Fruit fly (Drosophila melanogaster) whole organism, embryonic: ENCODE data around the gene Trf.

Experiments used
- Awh ChIP-seq: fragments of 200-800 bp; sonication (Bioruptor generic); IDR thresholded peaks from 2 replicates; pipeline ENCODE4, ENCODE4 v1.3.6; 2022; ENCODE audit warnings: missing biosample characterization, missing genetic modification characterization
- CG10209 ChIP-seq: fragments of 200-800 bp; sonication (Bioruptor generic); optimal IDR thresholded peaks from 3 replicates; lab custom pipeline; 2017; ENCODE audit warnings: missing biosample characterization, mild to moderate bottlenecking, missing genetic modification characterization, missing genetic modification reagents
- CG1024 ChIP-seq: fragments of 200-800 bp; sonication (Bioruptor generic); IDR thresholded peaks from 2 replicates; pipeline ENCODE4 v1.3.6; 2022; ENCODE audit warnings: missing biosample characterization, missing genetic modification characterization
- CG10321 ChIP-seq: fragments of 200-800 bp; sonication (Bioruptor generic); IDR thresholded peaks from 2 replicates; pipeline ENCODE4 v1.3.6; 2022; ENCODE audit warnings: missing biosample characterization, missing genetic modification characterization
- CG11398 ChIP-seq: fragments of 200-800 bp; sonication (Bioruptor generic); optimal IDR thresholded peaks from 2 replicates; lab custom pipeline; 2016; ENCODE audit warnings: missing biosample characterization, missing genetic modification characterization
- CG11723 ChIP-seq: fragments of 200-800 bp; sonication (Bioruptor generic); optimal IDR thresholded peaks from 2 replicates; lab custom pipeline; 2017; ENCODE audit warnings: missing biosample characterization, mild to moderate bottlenecking, missing genetic modification characterization
- CG12104 ChIP-seq: fragments of 200-800 bp; sonication (Bioruptor generic); optimal IDR thresholded peaks from 3 replicates; lab custom pipeline; 2016; ENCODE audit warnings: missing biosample characterization, missing genetic modification characterization
- CG12769 ChIP-seq: fragments of 200-800 bp; sonication (Bioruptor generic); optimal IDR thresholded peaks from 2 replicates; lab custom pipeline; 2019; ENCODE audit warnings: missing biosample characterization, mild to moderate bottlenecking, missing genetic modification characterization, moderate library complexity
- CG13296 ChIP-seq: fragments of 200-800 bp; sonication (Bioruptor generic); optimal IDR thresholded peaks from 3 replicates; lab custom pipeline; 2018; ENCODE audit warnings: missing biosample characterization, mild to moderate bottlenecking, missing genetic modification characterization
- CG13424 ChIP-seq: fragments of 200-800 bp; sonication (Bioruptor generic); optimal IDR thresholded peaks from 2 replicates; lab custom pipeline; 2019; ENCODE audit warnings: missing biosample characterization, mild to moderate bottlenecking, missing genetic modification characterization, moderate library complexity
- CG14441 ChIP-seq: fragments of 200-800 bp; sonication (Bioruptor generic); IDR thresholded peaks from 2 replicates; pipeline ENCODE4 v1.3.6; 2022; ENCODE audit warnings: missing biosample characterization, missing genetic modification characterization
- CG15696 ChIP-seq: fragments of 200-800 bp; sonication (Bioruptor generic); optimal IDR thresholded peaks from 2 replicates; lab custom pipeline; 2019; ENCODE audit warnings: missing biosample characterization, mild to moderate bottlenecking, missing genetic modification characterization, moderate library complexity
- CG16863 ChIP-seq: fragments of 200-800 bp; sonication (Bioruptor generic); optimal IDR thresholded peaks from 3 replicates; lab custom pipeline; 2016; ENCODE audit warnings: missing biosample characterization, missing genetic modification characterization
- CG17385 ChIP-seq: fragments of 200-800 bp; sonication (Bioruptor generic); optimal IDR thresholded peaks from 3 replicates; lab custom pipeline; 2018; ENCODE audit warnings: missing biosample characterization, mild to moderate bottlenecking, missing genetic modification characterization
- CG17568 ChIP-seq: fragments of 200-800 bp; sonication (Bioruptor generic); optimal IDR thresholded peaks from 2 replicates; lab custom pipeline; 2018; ENCODE audit warnings: missing biosample characterization, mild to moderate bottlenecking, missing genetic modification characterization, moderate library complexity
- CG18476 ChIP-seq: fragments of 200-800 bp; sonication (Bioruptor generic); optimal IDR thresholded peaks from 2 replicates; lab custom pipeline; 2016; ENCODE audit warnings: missing biosample characterization, mild to moderate bottlenecking, missing genetic modification characterization
- CG18619 ChIP-seq: fragments of 200-800 bp; sonication (Bioruptor generic); optimal IDR thresholded peaks from 3 replicates; lab custom pipeline; 2017; ENCODE audit warnings: missing biosample characterization, mild to moderate bottlenecking, missing genetic modification characterization
- CG18764 ChIP-seq: fragments of 200-800 bp; sonication (Bioruptor generic); optimal IDR thresholded peaks from 3 replicates; lab custom pipeline; 2016; ENCODE audit warnings: missing biosample characterization, missing genetic modification characterization
- CG2678 ChIP-seq: fragments of 200-800 bp; sonication (Bioruptor generic); optimal IDR thresholded peaks from 3 replicates; lab custom pipeline; 2019; ENCODE audit warnings: missing biosample characterization, mild to moderate bottlenecking, missing genetic modification characterization, moderate library complexity
- CG2875 ChIP-seq: fragments of 200-800 bp; sonication (Bioruptor generic); optimal IDR thresholded peaks from 2 replicates; lab custom pipeline; 2017; ENCODE audit warnings: missing biosample characterization, mild to moderate bottlenecking, missing genetic modification characterization, missing genetic modification reagents
- CG32532 ChIP-seq: fragments of 200-800 bp; sonication (Bioruptor generic); IDR thresholded peaks from 2 replicates; pipeline ENCODE4 v1.3.6; 2022; ENCODE audit warnings: missing biosample characterization, missing genetic modification characterization
- CG32767 ChIP-seq: fragments of 200-800 bp; sonication (Bioruptor generic); IDR thresholded peaks from 2 replicates; pipeline ENCODE4 v1.3.6; 2022; ENCODE audit warnings: missing biosample characterization, missing genetic modification characterization
- CG3847 ChIP-seq: fragments of 200-800 bp; sonication (Bioruptor generic); IDR thresholded peaks from 2 replicates; pipeline ENCODE4 v1.3.6; 2022; ENCODE audit warnings: missing biosample characterization, missing genetic modification characterization
- CG7372 ChIP-seq: fragments of 200-800 bp; sonication (Bioruptor generic); IDR thresholded peaks from 2 replicates; pipeline ENCODE4 v1.3.6; 2022; ENCODE audit warnings: missing biosample characterization, missing genetic modification characterization
- CG7556 ChIP-seq: fragments of 200-800 bp; sonication (Bioruptor generic); optimal IDR thresholded peaks from 2 replicates; lab custom pipeline; 2017; ENCODE audit warnings: missing biosample characterization, mild to moderate bottlenecking, missing genetic modification characterization
- CG9817 ChIP-seq: fragments of 200-800 bp; sonication (Bioruptor generic); optimal IDR thresholded peaks from 2 replicates; lab custom pipeline; 2018; ENCODE audit warnings: missing biosample characterization, mild to moderate bottlenecking, missing genetic modification characterization, moderate library complexity
- CG9932 ChIP-seq: fragments of 200-800 bp; sonication (Bioruptor generic); IDR thresholded peaks from 2 replicates; pipeline ENCODE4 v1.3.6; 2022; ENCODE audit warnings: missing biosample characterization, missing genetic modification characterization
- Chrac-16 ChIP-seq: fragments of 200-800 bp; sonication (Bioruptor generic); optimal IDR thresholded peaks from 3 replicates; lab custom pipeline; 2016; ENCODE audit warnings: missing biosample characterization, missing genetic modification characterization
- ERR ChIP-seq: fragments of 200-800 bp; sonication (Bioruptor generic); optimal IDR thresholded peaks from 2 replicates; lab custom pipeline; 2016; ENCODE audit warnings: missing biosample characterization, missing genetic modification characterization
- Ets65A ChIP-seq: fragments of 200-800 bp; sonication (Bioruptor generic); peaks from one replicate; lab custom pipeline; 2016; ENCODE audit warnings: missing biosample characterization, missing genetic modification characterization
- Fer2 ChIP-seq: fragments of 200-800 bp; sonication (Bioruptor generic); optimal IDR thresholded peaks from 2 replicates; lab custom pipeline; 2018; ENCODE audit warnings: missing biosample characterization, mild to moderate bottlenecking, missing genetic modification characterization, moderate library complexity
- HLH3B ChIP-seq: fragments of 200-800 bp; sonication (Bioruptor generic); IDR thresholded peaks from 2 replicates; pipeline ENCODE4 v1.3.6; 2022; ENCODE audit warnings: missing biosample characterization, missing genetic modification characterization
- Hmr ChIP-seq: fragments of 200-800 bp; sonication (Bioruptor generic); optimal IDR thresholded peaks from 3 replicates; lab custom pipeline; 2017; ENCODE audit warnings: mild to moderate bottlenecking, missing biosample characterization, missing genetic modification reagents, missing genetic modification characterization
- MTF-1 ChIP-seq: fragments of 200-800 bp; sonication (Bioruptor generic); optimal IDR thresholded peaks from 2 replicates; lab custom pipeline; 2018; ENCODE audit warnings: missing biosample characterization, mild to moderate bottlenecking, missing genetic modification characterization, borderline replicate concordance
- NFAT ChIP-seq: fragments of 200-800 bp; sonication (Bioruptor generic); IDR thresholded peaks from 2 replicates; pipeline ENCODE4 v1.3.6; 2022; ENCODE audit warnings: missing biosample characterization, missing genetic modification characterization
- NK7.1 ChIP-seq: fragments of 200-800 bp; sonication (Bioruptor generic); optimal IDR thresholded peaks from 3 replicates; lab custom pipeline; 2016; ENCODE audit warnings: missing biosample characterization, missing genetic modification characterization
- Nf-YA ChIP-seq: fragments of 200-800 bp; sonication (Bioruptor generic); IDR thresholded peaks from 2 replicates; pipeline ENCODE4 v1.3.6; 2022; ENCODE audit warnings: missing biosample characterization, missing genetic modification characterization
- Oaz ChIP-seq: fragments of 200-800 bp; sonication (Bioruptor generic); IDR thresholded peaks from 2 replicates; pipeline ENCODE4 v1.3.6; 2022; ENCODE audit warnings: missing biosample characterization, missing genetic modification characterization
- Tbp ChIP-seq: fragments of >200 bp; optimal IDR thresholded peaks from 2 replicates; lab custom pipeline; 2018; ENCODE audit warnings: missing biosample characterization, missing genetic modification characterization
- ash1 ChIP-seq: fragments of 200-800 bp; sonication (Bioruptor generic); optimal IDR thresholded peaks from 2 replicates; lab custom pipeline; 2018; ENCODE audit warnings: missing biosample characterization, mild to moderate bottlenecking, missing genetic modification characterization
- cad ChIP-seq: fragments of >200 bp; optimal IDR thresholded peaks from 2 replicates; lab custom pipeline; 2017; ENCODE audit warnings: missing biosample characterization, missing genetic modification characterization
- cato ChIP-seq: fragments of 200-800 bp; sonication (Bioruptor generic); optimal IDR thresholded peaks from 2 replicates; lab custom pipeline; 2016; ENCODE audit warnings: missing biosample characterization, missing genetic modification characterization, borderline replicate concordance
- esg ChIP-seq: fragments of 200-800 bp; sonication (Bioruptor generic); conservative IDR thresholded peaks from 2 replicates; pipeline ENCODE4 v1.3.6; 2022; ENCODE audit warnings: missing biosample characterization, missing genetic modification characterization
- jumu ChIP-seq: fragments of 200-800 bp; sonication (Bioruptor generic); optimal IDR thresholded peaks from 3 replicates; lab custom pipeline; 2016; ENCODE audit warnings: missing biosample characterization, missing genetic modification characterization
- onecut ChIP-seq: fragments of 200-800 bp; sonication (Bioruptor generic); IDR thresholded peaks from 2 replicates; pipeline ENCODE4 v1.3.6; 2022; ENCODE audit warnings: missing biosample characterization, missing genetic modification characterization
- ranshi ChIP-seq: fragments of 200-800 bp; sonication (Bioruptor generic); IDR thresholded peaks from 2 replicates; pipeline ENCODE4 v1.3.6; 2022; ENCODE audit warnings: missing biosample characterization, missing genetic modification characterization
- row ChIP-seq: fragments of 200-800 bp; sonication (Bioruptor generic); IDR thresholded peaks from 3 replicates; pipeline ENCODE4 v1.3.6; 2022; ENCODE audit warnings: missing biosample characterization, missing genetic modification characterization
- seq ChIP-seq: fragments of 200-800 bp; sonication (Bioruptor generic); IDR thresholded peaks from 2 replicates; pipeline ENCODE4 v1.3.6; 2022; ENCODE audit warnings: missing biosample characterization, missing genetic modification characterization
- trem ChIP-seq: fragments of 200-800 bp; optimal IDR thresholded peaks from 3 replicates; lab custom pipeline; 2019; ENCODE audit warnings: missing biosample characterization, mild to moderate bottlenecking, missing genetic modification characterization, moderate library complexity
- tx ChIP-seq: fragments of 200-800 bp; sonication (Bioruptor generic); optimal IDR thresholded peaks from 2 replicates; lab custom pipeline; 2016; ENCODE audit warnings: missing biosample characterization, missing genetic modification characterization
- vvl ChIP-seq: fragments of 200-800 bp; sonication (Bioruptor generic); IDR thresholded peaks from 2 replicates; pipeline ENCODE4 v1.3.6; 2022; ENCODE audit warnings: missing biosample characterization, missing genetic modification characterization

Trf gene

DNA sequence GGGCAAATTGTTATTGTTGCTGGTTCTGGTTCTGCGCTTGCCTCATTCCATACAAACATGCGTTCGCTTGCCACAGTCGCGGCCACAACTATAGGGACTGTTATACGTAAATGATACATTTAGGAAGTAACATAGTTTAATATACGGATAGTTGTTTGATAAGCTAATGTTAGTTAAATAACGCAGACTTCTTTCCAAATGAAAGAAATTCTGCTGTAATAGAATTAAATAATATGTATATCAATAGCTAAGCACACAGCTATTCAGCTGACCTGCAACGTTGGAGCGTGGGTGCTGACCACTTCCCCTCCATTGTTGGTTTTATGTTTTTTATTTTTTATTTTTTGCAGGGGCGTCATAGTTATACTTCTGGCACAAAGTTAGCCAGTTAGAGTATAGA is 38.0 kb upstream of the Trf start (continued):
- TF ChIP-seq CG11398 (no peak), Tbp (no peak), ERR (GFP tag; lab: Kevin White, UChicago) (no peak), Awh (GFP tag; lab: Robert Waterston, UW) (peak; percentile 63; the same call in 1 of the 2 replicates), CG3847 (GFP tag; lab: Robert Waterston, UW) (peak; percentile 43), CG7556 (GFP tag; lab: Kevin White, UChicago) (peak; percentile 53), row (peak; percentile 85), seq (peak; percentile 78), CG17385 (peak; percentile 63), Ets65A (GFP tag; lab: Kevin White, UChicago) (peak; percentile 20), CG32532 (peak; percentile 69), CG18476 (GFP tag; lab: Kevin White, UChicago) (peak; percentile 23), ranshi (GFP tag; lab: Robert Waterston, UW) (peak; percentile 52), ash1 (GFP tag; lab: Kevin White, UChicago) (no peak), Chrac-16 (GFP tag; lab: Kevin White, UChicago) (peak; percentile 26), CG18619 (GFP tag; lab: Kevin White, UChicago) (peak; percentile 23), CG1024 (GFP tag; lab: Robert Waterston, UW) (peak; percentile 24; the same call in 1 of the 2 replicates), CG9817 (tag; lab: Kevin White, UChicago) (peak; percentile 31), CG11723 (GFP tag; lab: Kevin White, UChicago) (peak; percentile 5), MTF-1 (GFP tag; lab: Kevin White, UChicago) (peak; percentile 38), CG10321 (GFP tag; lab: Robert Waterston, UW) (no peak), CG12104 (GFP tag; lab: Kevin White, UChicago) (peak; percentile 18), NK7.1 (GFP tag; lab: Kevin White, UChicago) (no peak), cato (GFP tag; lab: Kevin White, UChicago) (no peak), CG13296 (GFP tag; lab: Kevin White, UChicago) (peak; percentile 53), CG10209 (GFP tag; lab: Kevin White, UChicago) (peak; percentile 61), NFAT (no peak), jumu (peak; percentile 9), CG2678 (tag; lab: Kevin White, UChicago) (peak; percentile 72), Hmr (GFP tag; lab: Kevin White, UChicago) (peak; percentile 63), CG16863 (GFP tag; lab: Kevin White, UChicago) (peak; percentile 41), CG15696 (peak; percentile 36), CG2875 (GFP tag; lab: Kevin White, UChicago) (peak; percentile 31), tx (GFP tag; lab: Kevin White, UChicago) (peak; percentile 8), HLH3B (GFP tag; lab: Robert Waterston, UW) (peak; percentile 73), CG12769 (tag; lab: Kevin White, UChicago) (peak; percentile 70), CG13424 (tag; lab: Kevin White, UChicago) (peak; percentile 56), onecut (GFP tag; lab: Robert Waterston, UW) (0 out of 2 replicates have a peak, but pooled peaks have one; percentile 38), CG14441 (GFP tag; lab: Robert Waterston, UW) (peak; percentile 59; the same call in 1 of the 2 replicates), Oaz (GFP tag; lab: Robert Waterston, UW) (0 out of 2 replicates have a peak, but pooled peaks have one; percentile 29), CG17568 (peak; percentile 43), esg (GFP tag; lab: Robert Waterston, UW) (peak; percentile 72), trem (tag; lab: Kevin White, UChicago) (peak; percentile 34), vvl (peak; percentile 73), Fer2 (no peak), CG32767 (GFP tag; lab: Robert Waterston, UW) (peak; percentile 72), CG7372 (GFP tag; lab: Robert Waterston, UW) (peak; percentile 68), CG18764 (GFP tag; lab: Kevin White, UChicago) (peak; percentile 4), cad (no peak), Nf-YA (GFP tag; lab: Robert Waterston, UW) (no peak; the same call in 1 of the 2 replicates), CG9932 (GFP tag; lab: Robert Waterston, UW) (peak; percentile 31; the same call in 1 of the 2 replicates)
